Worm (Caenorhabditis elegans) whole organism, L2 larva: ENCODE data around the gene nhr-182.

Experiments
- blmp-1 ChIP-seq: sonication (generic microtip); optimal IDR thresholded peaks from 2 replicates; lab custom pipeline; 2017; ENCODE audit warnings: missing genetic modification characterization, mild to moderate bottlenecking, missing compliant biosample characterization, antibody characterized with exemption, moderate library complexity; ENCODE audit not compliant: insufficient read depth
- ceh-82 ChIP-seq: fragments of 150-350 bp; optimal IDR thresholded peaks from 2 replicates; lab custom pipeline; 2014; ENCODE audit warnings: missing biosample characterization, missing genetic modification characterization
- lin-13 ChIP-seq: fragments of 150-350 bp; optimal IDR thresholded peaks from 2 replicates; lab custom pipeline; 2014; ENCODE audit warnings: missing biosample characterization, missing genetic modification reagents, missing genetic modification characterization
- mdl-1 ChIP-seq, 2 experiments: fragments of 150-350 bp in 1 of 2; sonication (generic microtip) in 1 of 2; optimal IDR thresholded peaks; 2 replicates each; lab custom pipeline; 2017; ENCODE audit warnings: missing biosample characterization in 2 of 2, missing genetic modification characterization in 2 of 2
- nhr-21 ChIP-seq: fragments of 150-350 bp; optimal IDR thresholded peaks from 2 replicates; lab custom pipeline; 2014; ENCODE audit warnings: missing biosample characterization, missing genetic modification characterization
- nhr-237 ChIP-seq: fragments of 150-350 bp; optimal IDR thresholded peaks from 2 replicates; lab custom pipeline; 2014; ENCODE audit warnings: missing biosample characterization, missing genetic modification characterization
- nhr-25 ChIP-seq: fragments of 150-350 bp; sonication (generic microtip); optimal IDR thresholded peaks from 3 replicates; lab custom pipeline; 2014; ENCODE audit warnings: missing biosample characterization, missing genetic modification characterization
- skn-1 ChIP-seq: sonication (generic microtip); optimal IDR thresholded peaks from 2 replicates; lab custom pipeline; 2017; ENCODE audit warnings: missing biosample characterization, missing genetic modification characterization

DNA sequence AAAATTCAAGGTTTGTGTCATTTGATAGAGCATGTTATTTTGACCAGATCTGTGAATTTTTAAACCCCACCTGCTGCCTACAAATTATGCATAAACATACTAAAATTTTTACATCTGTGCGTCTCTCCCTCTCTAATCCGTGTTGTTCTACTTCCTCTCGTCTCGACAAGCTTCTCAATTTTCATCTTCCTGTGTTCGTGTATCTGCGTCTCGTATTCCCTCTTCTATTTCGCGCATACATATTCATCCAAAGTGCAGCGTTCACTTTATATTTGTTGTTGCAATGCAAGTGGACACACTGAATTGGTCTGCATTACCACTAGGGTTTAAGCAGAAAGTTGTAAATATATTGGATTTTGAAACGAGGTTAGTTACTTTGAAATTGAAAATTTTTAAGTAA, 18.8 kb upstream of the nhr-182 start, which contains the start of gene fbxa-137:
- TF ChIP-seq blmp-1 (tag; lab: Kevin White, UChicago) = no peak
- TF ChIP-seq mdl-1 (tag; optimal IDR thresholded peaks at IDR 0.05; lab: Kevin White, UChicago) = no peak
- TF ChIP-seq ceh-82 (tag; lab: Kevin White, UChicago) = no peak
- no peak for TF ChIP-seq lin-13 (GFP tag; lab: Kevin White, UChicago)
- TF ChIP-seq skn-1 = no peak
- TF ChIP-seq nhr-237 = no peak
- TF ChIP-seq nhr-25 (tag; lab: Kevin White, UChicago) = no peak
- no peak for TF ChIP-seq nhr-21
